Fruit fly (Drosophila melanogaster) whole organism, pupa: Measurements from ENCODE around the gene Taf10.
A peak's percentile ranks its signal among the peaks of the same experiment; 100 is the strongest.

Experiments
- CG10348 ChIP-seq: fragments of 200-800 bp; sonication (Bioruptor generic); IDR thresholded peaks from 2 replicates; pipeline ENCODE4 v1.3.6; 2022; ENCODE audit warnings: missing biosample characterization, missing genetic modification characterization
- CG12605 ChIP-seq: fragments of 200-800 bp; sonication (Bioruptor generic); IDR thresholded peaks from 2 replicates; pipeline ENCODE4 v1.3.6; 2022; ENCODE audit warnings: missing biosample characterization, missing genetic modification characterization
- CG13204 ChIP-seq: fragments of 200-800 bp; sonication (Bioruptor generic); optimal IDR thresholded peaks from 2 replicates; lab custom pipeline; 2018; ENCODE audit warnings: missing biosample characterization, mild to moderate bottlenecking, missing genetic modification characterization, moderate library complexity
- CG14655 ChIP-seq: fragments of 200-800 bp; sonication (Bioruptor generic); optimal IDR thresholded peaks from 3 replicates; lab custom pipeline; 2017; ENCODE audit warnings: mild to moderate bottlenecking, missing biosample characterization, missing genetic modification reagents, missing genetic modification characterization
- CG15710 ChIP-seq: fragments of 200-800 bp; sonication (Bioruptor generic); optimal IDR thresholded peaks from 2 replicates; lab custom pipeline; 2018; ENCODE audit warnings: missing biosample characterization, mild to moderate bottlenecking, missing genetic modification characterization, moderate library complexity
- CG17806 ChIP-seq: fragments of 200-800 bp; sonication (Bioruptor generic); optimal IDR thresholded peaks from 2 replicates; lab custom pipeline; 2018; ENCODE audit warnings: missing biosample characterization, mild to moderate bottlenecking, missing genetic modification characterization, moderate library complexity
- CG32121 ChIP-seq: fragments of 200-800 bp; sonication (Bioruptor generic); IDR thresholded peaks from 2 replicates; pipeline ENCODE4 v1.3.6; 2022; ENCODE audit warnings: missing biosample characterization, missing genetic modification characterization
- CG34367 ChIP-seq: fragments of 200-800 bp; sonication (Bioruptor generic); optimal IDR thresholded peaks from 2 replicates; lab custom pipeline; 2018; ENCODE audit warnings: missing biosample characterization, mild to moderate bottlenecking, missing genetic modification characterization
- CG4496 ChIP-seq: fragments of 200-800 bp; sonication (Bioruptor generic); IDR thresholded peaks from 3 replicates; pipeline ENCODE4 v1.3.6; 2022; ENCODE audit warnings: missing biosample characterization, missing genetic modification characterization
- CG8159 ChIP-seq: fragments of 200-800 bp; sonication (Bioruptor generic); optimal IDR thresholded peaks from 3 replicates; lab custom pipeline; 2018; ENCODE audit warnings: missing biosample characterization, mild to moderate bottlenecking, missing genetic modification characterization, moderate library complexity
- CG8301 ChIP-seq: fragments of 200-800 bp; sonication (Bioruptor generic); optimal IDR thresholded peaks from 2 replicates; lab custom pipeline; 2018; ENCODE audit warnings: missing biosample characterization, mild to moderate bottlenecking, missing genetic modification characterization
- CG9948 ChIP-seq: fragments of 200-800 bp; sonication (Bioruptor generic); optimal IDR thresholded peaks from 2 replicates; lab custom pipeline; 2018; ENCODE audit warnings: missing biosample characterization, mild to moderate bottlenecking, missing genetic modification characterization, moderate library complexity
- D1 ChIP-seq: fragments of 200-800 bp; sonication (Bioruptor generic); optimal IDR thresholded peaks from 2 replicates; lab custom pipeline; 2018; ENCODE audit warnings: missing biosample characterization, mild to moderate bottlenecking, missing genetic modification characterization, moderate library complexity
- EcR ChIP-seq: fragments of 200-800 bp; sonication (Bioruptor generic); optimal IDR thresholded peaks from 3 replicates; lab custom pipeline; 2019; ENCODE audit warnings: missing biosample characterization, missing genetic modification characterization, mild to moderate bottlenecking, moderate library complexity, missing genetic modification reagents
- Ets98B ChIP-seq: fragments of 200-800 bp; sonication (Bioruptor generic); IDR thresholded peaks from 2 replicates; pipeline ENCODE4 v1.3.6; 2022; ENCODE audit warnings: missing biosample characterization, missing genetic modification characterization
- Pif1A ChIP-seq: fragments of 200-800 bp; sonication (Bioruptor generic); optimal IDR thresholded peaks from 3 replicates; lab custom pipeline; 2016; ENCODE audit warnings: missing biosample characterization, missing genetic modification characterization
- Pif1B ChIP-seq: fragments of 200-800 bp; sonication (Bioruptor generic); optimal IDR thresholded peaks from 3 replicates; lab custom pipeline; 2016; ENCODE audit warnings: missing biosample characterization, missing genetic modification characterization
- Snoo ChIP-seq: fragments of 200-800 bp; sonication (Bioruptor generic); optimal IDR thresholded peaks from 3 replicates; lab custom pipeline; 2017; ENCODE audit warnings: missing biosample characterization, mild to moderate bottlenecking, missing genetic modification characterization, inconsistent platforms
- fd96Ca ChIP-seq: fragments of 200-800 bp; sonication (Bioruptor generic); IDR thresholded peaks from 3 replicates; pipeline ENCODE4 v1.3.6; 2022; ENCODE audit warnings: missing biosample characterization, missing genetic modification characterization
- gl ChIP-seq: fragments of 200-800 bp; sonication (Bioruptor generic); optimal IDR thresholded peaks from 2 replicates; lab custom pipeline; 2018; ENCODE audit warnings: missing biosample characterization, mild to moderate bottlenecking, missing genetic modification characterization
- rn ChIP-seq: fragments of 200-800 bp; sonication (Bioruptor generic); IDR thresholded peaks from 2 replicates; pipeline ENCODE4 v1.3.6; 2022; ENCODE audit warnings: missing biosample characterization, missing genetic modification characterization

The Taf10 gene

DNA sequence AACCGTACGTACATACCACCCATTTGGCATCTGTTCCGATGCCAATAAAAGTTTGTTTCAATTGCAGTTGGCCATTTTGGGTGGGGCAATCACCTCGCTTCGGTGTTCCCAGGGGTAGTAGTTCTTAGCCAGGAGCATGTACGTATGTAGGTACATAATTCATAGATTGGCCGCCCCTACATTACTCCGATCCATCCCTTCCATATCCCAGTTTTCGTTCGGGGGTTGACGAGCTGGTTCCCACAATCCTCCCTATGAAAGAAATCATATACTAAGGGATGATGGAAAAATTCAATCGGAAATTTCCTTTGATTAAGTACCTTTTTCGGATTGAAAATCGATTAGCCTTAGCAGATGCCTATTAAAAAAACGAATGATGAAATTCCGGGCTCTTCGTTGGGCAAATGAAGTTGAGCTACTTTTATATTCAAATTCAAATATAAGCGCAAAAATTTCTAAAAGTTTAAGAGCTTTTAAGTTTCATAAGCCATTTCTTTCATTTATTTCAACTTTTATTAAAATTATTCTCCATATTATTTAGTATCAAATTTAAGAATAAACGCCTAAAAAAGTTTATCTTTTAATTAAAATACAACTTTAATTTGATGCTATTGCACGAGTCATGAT, 9.6 kb upstream of the Taf10 start:
- TF ChIP-seq CG15710 (tag; lab: Kevin White, UChicago), result no peak
- no peak for TF ChIP-seq Snoo (tag; lab: Kevin White, UChicago)
- no peak for TF ChIP-seq CG34367
- no peak for TF ChIP-seq rn (GFP tag; lab: Robert Waterston, UW)
- no peak for TF ChIP-seq CG17806 (tag; lab: Kevin White, UChicago)
- TF ChIP-seq CG14655, result no peak
- TF ChIP-seq Ets98B (GFP tag; lab: Robert Waterston, UW), result no peak
- TF ChIP-seq CG9948 (tag; lab: Kevin White, UChicago), result no peak
- TF ChIP-seq EcR, result no peak
- TF ChIP-seq Pif1B (GFP tag; lab: Kevin White, UChicago), result no peak
- TF ChIP-seq CG8159 (tag; lab: Kevin White, UChicago), result no peak
- no peak for TF ChIP-seq CG13204 (GFP tag; lab: Kevin White, UChicago)
- TF ChIP-seq gl, result no peak
- TF ChIP-seq D1, result no peak
- no peak for TF ChIP-seq CG12605 (GFP tag; lab: Robert Waterston, UW)
- no peak for TF ChIP-seq CG4496
- no peak for TF ChIP-seq CG10348 (GFP tag; lab: Robert Waterston, UW)
- no peak for TF ChIP-seq fd96Ca
- no peak for TF ChIP-seq Pif1A (GFP tag; lab: Kevin White, UChicago)

DNA sequence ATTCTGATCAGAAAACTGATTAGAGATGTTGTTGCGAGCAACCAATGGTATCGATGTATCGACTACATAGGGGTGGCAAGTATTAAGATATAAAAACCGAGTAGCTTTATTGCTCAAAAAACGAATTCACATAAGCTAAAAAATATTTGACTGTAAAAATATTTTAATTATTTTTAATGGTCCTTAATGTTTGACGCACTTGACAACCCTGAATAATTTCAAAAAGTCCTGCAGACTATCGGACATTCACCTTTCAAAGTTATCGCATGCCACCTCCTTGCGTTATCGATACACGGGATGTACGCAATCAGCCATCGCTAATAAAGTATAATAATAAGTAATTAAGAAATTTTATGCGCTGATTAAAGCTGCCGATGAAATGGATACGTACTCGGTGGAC, 8.0 kb upstream of the Taf10 start, which contains the start of the genes HemK2, Snapin and Tnpo-SR:
TSS of gene HemK2 (minus strand) at position 24 of the 400 bp plus-strand sequence.
TSS of gene Snapin (minus strand) at position 24 of the 400 bp plus-strand sequence.
TSS of gene Tnpo-SR (plus strand) at position 271 of the 400 bp plus-strand sequence.
- TF ChIP-seq Pif1A (GFP tag; lab: Kevin White, UChicago), result peak; percentile 86
- TF ChIP-seq CG32121 (GFP tag; lab: Robert Waterston, UW), result peak; percentile 87
- TF ChIP-seq CG4496, result peak; percentile 96
- peak; percentile 81 for TF ChIP-seq CG9948 (tag; lab: Kevin White, UChicago)
- TF ChIP-seq CG15710 (tag; lab: Kevin White, UChicago), result peak; percentile 89
- no peak for TF ChIP-seq D1
- TF ChIP-seq CG13204 (GFP tag; lab: Kevin White, UChicago), result no peak
- TF ChIP-seq CG8301 (tag; lab: Kevin White, UChicago), result peak; percentile 78
- TF ChIP-seq CG17806 (tag; lab: Kevin White, UChicago), result peak; percentile 87
- peak; percentile 91 for TF ChIP-seq fd96Ca
- TF ChIP-seq CG14655, result no peak
- peak; percentile 27 for TF ChIP-seq gl
- peak; percentile 86 for TF ChIP-seq Pif1B (GFP tag; lab: Kevin White, UChicago)
- peak; percentile 88 for TF ChIP-seq rn (GFP tag; lab: Robert Waterston, UW)
- peak; percentile 100 for TF ChIP-seq EcR
- TF ChIP-seq Ets98B (GFP tag; lab: Robert Waterston, UW), result peak; percentile 89
- TF ChIP-seq CG8159 (tag; lab: Kevin White, UChicago), result peak; percentile 87
- peak; percentile 81 for TF ChIP-seq CG34367
- peak; percentile 68 for TF ChIP-seq CG12605 (GFP tag; lab: Robert Waterston, UW)
- peak; percentile 89 for TF ChIP-seq Snoo (tag; lab: Kevin White, UChicago)
- TF ChIP-seq CG10348 (GFP tag; lab: Robert Waterston, UW), result peak; percentile 64

DNA sequence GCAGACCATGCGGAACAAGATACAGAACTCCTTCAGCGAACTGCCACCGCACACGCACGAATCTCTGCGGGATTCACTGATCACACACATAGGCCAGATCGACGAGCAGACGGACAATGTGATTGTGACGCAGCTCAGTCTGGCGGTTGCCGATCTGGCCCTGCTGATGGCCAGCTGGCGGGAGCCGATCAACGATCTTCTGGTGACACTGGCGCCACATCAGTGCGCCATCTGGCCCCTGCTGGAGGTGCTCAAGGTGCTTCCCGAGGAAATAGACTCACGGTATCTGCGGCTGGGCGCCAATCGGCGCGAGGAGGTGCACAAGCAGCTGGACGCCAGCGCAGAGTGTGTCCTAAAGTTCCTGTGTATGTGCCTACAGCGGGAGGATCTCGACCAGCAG, 7.4 kb upstream of the Taf10 start:
- TF ChIP-seq CG17806 (tag; lab: Kevin White, UChicago) (no peak), gl (no peak), D1 (no peak), CG32121 (GFP tag; lab: Robert Waterston, UW) (no peak), Pif1A (GFP tag; lab: Kevin White, UChicago) (no peak), Pif1B (GFP tag; lab: Kevin White, UChicago) (no peak), CG8301 (tag; lab: Kevin White, UChicago) (no peak), EcR (no peak), CG13204 (GFP tag; lab: Kevin White, UChicago) (no peak), CG10348 (GFP tag; lab: Robert Waterston, UW) (no peak), CG12605 (GFP tag; lab: Robert Waterston, UW) (no peak), CG14655 (no peak), CG34367 (no peak), CG8159 (tag; lab: Kevin White, UChicago) (no peak)

DNA sequence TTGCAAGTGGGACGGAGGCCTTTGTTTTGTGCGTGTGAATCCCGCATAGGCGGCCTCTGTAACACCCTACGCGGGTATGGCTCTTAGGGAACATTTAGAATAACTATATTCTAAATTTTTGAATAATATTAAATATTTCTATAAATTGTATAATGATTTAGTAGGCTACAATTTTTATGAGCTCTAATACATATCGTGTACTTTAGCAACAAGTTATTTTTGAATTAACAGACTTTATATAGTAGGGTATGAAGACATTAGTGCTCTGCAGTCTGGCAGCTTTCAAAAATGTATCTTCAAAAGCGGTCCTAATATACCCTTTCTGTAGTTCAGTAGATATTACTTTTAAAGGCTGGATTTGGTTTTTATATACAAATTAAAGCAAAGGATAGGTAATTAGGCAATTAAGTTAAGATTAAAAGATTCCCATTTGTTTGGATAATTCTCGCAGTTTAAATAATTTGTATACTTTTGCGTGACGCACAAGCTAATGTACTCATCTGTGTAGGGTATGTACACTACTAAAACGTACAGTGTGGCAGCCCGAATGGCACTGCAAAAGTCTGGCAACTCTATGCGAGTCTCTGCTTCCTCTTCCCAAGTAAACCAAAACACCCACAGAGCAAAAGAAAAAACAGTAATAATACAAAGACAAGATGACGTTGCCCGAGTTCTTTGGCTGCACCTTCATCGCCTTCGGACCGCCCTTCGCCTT, 1.9 kb upstream of the Taf10 start, which contains the start of the genes Snx21 and aph-1:
TSS of gene Snx21 (minus strand) at position 7 of the 715 bp plus-strand sequence.
TSS of gene aph-1 (plus strand) at position 575 of the 715 bp plus-strand sequence.
- TF ChIP-seq CG9948 (tag; lab: Kevin White, UChicago), result peak; percentile 86
- TF ChIP-seq CG8159 (tag; lab: Kevin White, UChicago), result peak; percentile 91
- peak; percentile 90 for TF ChIP-seq fd96Ca
- peak; percentile 87 for TF ChIP-seq CG14655
- peak; percentile 82 for TF ChIP-seq CG8301 (tag; lab: Kevin White, UChicago)
- TF ChIP-seq Pif1B (GFP tag; lab: Kevin White, UChicago), result peak; percentile 91
- TF ChIP-seq rn (GFP tag; lab: Robert Waterston, UW), result peak; percentile 57
- TF ChIP-seq CG10348 (GFP tag; lab: Robert Waterston, UW), result 0 out of 2 replicates have a peak, but pooled peaks have one; percentile 48
- TF ChIP-seq Pif1A (GFP tag; lab: Kevin White, UChicago), result peak; percentile 80
- TF ChIP-seq Snoo (tag; lab: Kevin White, UChicago), result peak; percentile 87
- peak; percentile 75 for TF ChIP-seq CG34367
- no peak for TF ChIP-seq CG13204 (GFP tag; lab: Kevin White, UChicago)
- peak; percentile 86 for TF ChIP-seq Ets98B (GFP tag; lab: Robert Waterston, UW)
- TF ChIP-seq CG4496, result peak; percentile 88
- TF ChIP-seq D1, result no peak
- TF ChIP-seq gl, result peak; percentile 45
- TF ChIP-seq CG12605 (GFP tag; lab: Robert Waterston, UW), result peak; percentile 71
- peak; percentile 85 for TF ChIP-seq CG32121 (GFP tag; lab: Robert Waterston, UW)
- TF ChIP-seq CG17806 (tag; lab: Kevin White, UChicago), result peak; percentile 85
- TF ChIP-seq CG15710 (tag; lab: Kevin White, UChicago), result peak; percentile 87
- peak; percentile 10 for TF ChIP-seq EcR
